Worm (Caenorhabditis elegans) whole organism, L2 larva: ENCODE data around the gene ZK1193.2.
A peak's percentile ranks its signal among the peaks of the same experiment; 100 is the strongest.

Experiments
- F13H6.1 ChIP-seq: sonication (generic microtip); optimal IDR thresholded peaks from 2 replicates; lab custom pipeline; 2016; ENCODE audit warnings: missing genetic modification characterization, missing compliant biosample characterization
- R02D3.7 ChIP-seq: fragments of 150-350 bp; optimal IDR thresholded peaks from 2 replicates; lab custom pipeline; 2014; ENCODE audit warnings: missing biosample characterization, missing genetic modification characterization
- Y55F3AM.14 ChIP-seq: fragments of 200-800 bp; sonication (Bioruptor generic); optimal IDR thresholded peaks from 2 replicates; lab custom pipeline; 2018; ENCODE audit warnings: mild to moderate bottlenecking, missing genetic modification characterization, missing compliant biosample characterization
- aly-2 ChIP-seq: fragments of 150-350 bp; optimal IDR thresholded peaks from 2 replicates; lab custom pipeline; 2014; ENCODE audit warnings: missing biosample characterization, missing genetic modification characterization
- ceh-82 ChIP-seq: fragments of 150-350 bp; optimal IDR thresholded peaks from 2 replicates; lab custom pipeline; 2014; ENCODE audit warnings: missing biosample characterization, missing genetic modification characterization
- crh-2 ChIP-seq: sonication (generic microtip); optimal IDR thresholded peaks from 2 replicates; lab custom pipeline; 2017; ENCODE audit warnings: missing biosample characterization, missing genetic modification characterization
- egl-27 ChIP-seq: sonication (generic microtip); optimal IDR thresholded peaks from 3 replicates; lab custom pipeline; 2017; ENCODE audit warnings: missing biosample characterization, missing genetic modification reagents, missing genetic modification characterization
- elt-1 ChIP-seq: fragments of 150-350 bp; optimal IDR thresholded peaks from 2 replicates; lab custom pipeline; 2014; ENCODE audit warnings: missing biosample characterization, missing genetic modification characterization
- elt-3 ChIP-seq: sonication (generic microtip); optimal IDR thresholded peaks from 2 replicates; lab custom pipeline; 2017; ENCODE audit warnings: missing biosample characterization, missing genetic modification characterization
- fos-1 ChIP-seq: fragments of 150-350 bp; optimal IDR thresholded peaks from 2 replicates; lab custom pipeline; 2014; ENCODE audit warnings: missing biosample characterization, missing genetic modification characterization
- gmeb-1 ChIP-seq: fragments of 150-350 bp; optimal IDR thresholded peaks from 2 replicates; lab custom pipeline; 2014; ENCODE audit warnings: missing biosample characterization, missing genetic modification characterization
- lin-11 ChIP-seq: fragments of 150-350 bp; sonication (generic microtip); optimal IDR thresholded peaks from 2 replicates; lab custom pipeline; 2014; ENCODE audit warnings: missing biosample characterization, missing genetic modification characterization, inconsistent platforms, mixed read lengths
- lin-13 ChIP-seq: fragments of 150-350 bp; optimal IDR thresholded peaks from 2 replicates; lab custom pipeline; 2014; ENCODE audit warnings: missing biosample characterization, missing genetic modification reagents, missing genetic modification characterization
- lsy-2 ChIP-seq, 2 experiments: fragments of 150-350 bp in 1 of 2; sonication (generic microtip) in 1 of 2; optimal IDR thresholded peaks; 2 replicates each; lab custom pipeline; 2014 to 2017; ENCODE audit warnings: missing biosample characterization in 2 of 2, missing genetic modification characterization in 2 of 2
- mbf-1 ChIP-seq: sonication (generic microtip); optimal IDR thresholded peaks from 2 replicates; lab custom pipeline; 2017; ENCODE audit warnings: missing biosample characterization, missing genetic modification characterization
- mdl-1 ChIP-seq, 2 experiments: fragments of 150-350 bp in 1 of 2; sonication (generic microtip) in 1 of 2; optimal IDR thresholded peaks; 2 replicates each; lab custom pipeline; 2017; ENCODE audit warnings: missing biosample characterization in 2 of 2, missing genetic modification characterization in 2 of 2
- nhr-11 ChIP-seq: fragments of 150-350 bp; optimal IDR thresholded peaks from 2 replicates; lab custom pipeline; 2014; ENCODE audit warnings: missing biosample characterization, missing genetic modification characterization
- nhr-12 ChIP-seq: fragments of 150-350 bp; optimal IDR thresholded peaks from 2 replicates; lab custom pipeline; 2014; ENCODE audit warnings: missing biosample characterization, missing genetic modification characterization
- nhr-129 ChIP-seq: fragments of 150-350 bp; optimal IDR thresholded peaks from 2 replicates; lab custom pipeline; 2014; ENCODE audit warnings: missing biosample characterization, missing genetic modification characterization
- nhr-23 ChIP-seq: fragments of 150-350 bp; optimal IDR thresholded peaks from 2 replicates; lab custom pipeline; 2014; ENCODE audit warnings: missing biosample characterization, missing genetic modification reagents, missing genetic modification characterization
- nhr-237 ChIP-seq: fragments of 150-350 bp; optimal IDR thresholded peaks from 2 replicates; lab custom pipeline; 2014; ENCODE audit warnings: missing biosample characterization, missing genetic modification characterization
- nhr-25 ChIP-seq: fragments of 150-350 bp; sonication (generic microtip); optimal IDR thresholded peaks from 3 replicates; lab custom pipeline; 2014; ENCODE audit warnings: missing biosample characterization, missing genetic modification characterization
- nhr-6 ChIP-seq: fragments of 150-350 bp; optimal IDR thresholded peaks from 2 replicates; lab custom pipeline; 2014; ENCODE audit warnings: missing biosample characterization, missing genetic modification characterization
- sem-4 ChIP-seq: fragments of 150-350 bp; optimal IDR thresholded peaks from 2 replicates; lab custom pipeline; 2014; ENCODE audit warnings: missing biosample characterization, missing genetic modification reagents, missing genetic modification characterization
- sma-3 ChIP-seq: sonication (generic microtip); optimal IDR thresholded peaks from 2 replicates; lab custom pipeline; 2016; ENCODE audit warnings: missing genetic modification reagents, missing genetic modification characterization, missing compliant biosample characterization
- sma-9 ChIP-seq, 2 experiments: fragments of 150-350 bp in 1 of 2; sonication (generic microtip) in 1 of 2; optimal IDR thresholded peaks; 2 replicates each; lab custom pipeline; 2014 to 2016; ENCODE audit warnings: missing genetic modification characterization in 2 of 2, mild to moderate bottlenecking in 1 of 2, missing biosample characterization in 1 of 2, missing compliant biosample characterization in 1 of 2, missing genetic modification reagents in 1 of 2, moderate library complexity in 1 of 2
- unc-55 ChIP-seq: fragments of 150-350 bp; sonication (generic microtip); optimal IDR thresholded peaks from 3 replicates; lab custom pipeline; 2014; ENCODE audit warnings: missing biosample characterization, missing genetic modification reagents, missing genetic modification characterization
- unc-62 ChIP-seq: fragments of 150-350 bp; optimal IDR thresholded peaks from 2 replicates; lab custom pipeline; 2014; ENCODE audit warnings: missing biosample characterization, missing genetic modification reagents, missing genetic modification characterization
- ztf-11 ChIP-seq: sonication (generic microtip); optimal IDR thresholded peaks from 2 replicates; lab custom pipeline; 2017; ENCODE audit warnings: missing biosample characterization, missing genetic modification characterization
- ztf-4 ChIP-seq: fragments of 150-350 bp; optimal IDR thresholded peaks from 2 replicates; lab custom pipeline; 2014; ENCODE audit warnings: missing biosample characterization, missing genetic modification characterization

Gene ZK1193.2

DNA sequence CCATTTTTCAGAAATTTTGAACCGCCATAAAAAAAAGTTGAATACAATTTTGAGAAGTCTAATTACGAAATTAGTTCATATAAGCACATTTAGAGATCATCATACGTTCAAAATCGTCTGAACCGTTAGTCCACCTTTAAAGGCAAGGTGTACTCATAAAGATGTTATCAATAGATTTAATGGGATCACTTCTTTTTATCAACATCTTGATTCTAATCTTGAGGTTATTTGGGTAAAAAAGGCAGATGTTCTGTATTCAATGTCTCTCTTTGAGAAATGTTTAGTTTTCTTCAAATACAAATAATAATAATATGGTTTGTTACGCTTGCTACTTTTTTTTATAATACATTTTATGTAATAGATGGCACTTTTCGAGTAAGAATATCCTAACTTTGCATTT, 33.9 kb upstream of the ZK1193.2 start:
- TF ChIP-seq elt-1 (tag; lab: Kevin White, UChicago) (peak; percentile 45), ztf-11 (tag; lab: Kevin White, UChicago) (no peak)

DNA sequence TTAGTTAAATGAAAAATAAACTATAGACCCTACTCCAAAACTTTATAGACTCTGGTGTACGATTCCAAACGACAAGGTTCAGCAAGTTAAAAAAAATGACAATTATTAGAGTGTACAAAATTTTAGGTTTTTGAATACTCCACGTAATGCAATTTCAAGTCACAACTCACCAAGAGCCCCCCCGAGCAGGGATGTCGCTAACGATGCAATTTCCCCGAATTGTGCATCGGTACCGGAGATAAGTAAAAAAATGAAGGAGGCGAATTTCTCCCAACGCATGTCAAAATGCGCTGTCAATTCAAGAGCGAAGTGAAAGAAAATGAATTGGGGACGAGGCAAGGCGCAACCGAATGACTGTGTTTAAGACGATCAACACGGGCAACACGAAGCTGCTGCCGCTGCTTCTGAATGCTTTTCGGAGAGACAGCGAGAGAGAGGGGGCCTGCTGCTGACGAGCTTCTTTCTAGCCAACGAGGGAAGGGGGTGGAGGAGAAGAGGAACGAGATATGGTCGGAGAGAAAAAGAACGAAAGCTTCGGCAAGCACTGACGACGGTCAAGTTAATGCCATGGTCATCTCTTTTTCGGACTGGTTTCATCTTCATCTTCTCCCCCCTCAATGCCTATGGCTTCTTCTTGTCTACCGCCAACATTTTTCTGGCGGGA, 31.8 kb upstream of the ZK1193.2 start, which contains the start of gene abu-12:
abu-12 (minus strand) TSS at position 472 of the 664 bp plus-strand sequence.
- TF ChIP-seq nhr-11 (tag; lab: Kevin White, UChicago) = no peak

ce11 chrX:449820-450219, 24.4 kb upstream of the ZK1193.2 start, which contains the start of gene F52D1.2:
TSS of gene F52D1.2 (minus strand) at chrX:450212.
- TF ChIP-seq Y55F3AM.14 (no peak), fos-1 (peak; percentile 70)
- TF ChIP-seq, all 48 proteins: peak for 1

ce11 chrX:440420-440819, 15.0 kb upstream of the ZK1193.2 start:
- peak; percentile 86 for TF ChIP-seq fos-1
- no peak for TF ChIP-seq nhr-12 (tag; lab: Kevin White, UChicago)
- peak; percentile 11 for TF ChIP-seq sma-9 (GFP tag; optimal IDR thresholded peaks at IDR 0.05; lab: Kevin White, UChicago)
- no peak for TF ChIP-seq sma-9 (tag; optimal IDR thresholded peaks at IDR 0.05; lab: Kevin White, UChicago)
- peak; percentile 23 for TF ChIP-seq sma-3 (GFP tag; lab: Kevin White, UChicago)
- TF ChIP-seq F13H6.1 (tag; lab: Kevin White, UChicago) = peak; percentile 12
- no peak for TF ChIP-seq lsy-2 (tag; optimal IDR thresholded peaks at IDR 0.05; lab: Kevin White, UChicago)
- TF ChIP-seq nhr-6 (tag; lab: Kevin White, UChicago) = no peak
- no peak for TF ChIP-seq nhr-11 (tag; lab: Kevin White, UChicago)
- TF ChIP-seq nhr-23 (tag; lab: Kevin White, UChicago) = no peak
- TF ChIP-seq crh-2 (tag; lab: Kevin White, UChicago) = peak; percentile 73

- no peak for TF ChIP-seq F13H6.1 (tag; lab: Kevin White, UChicago)
- peak; percentile 15 for TF ChIP-seq sma-9 (GFP tag; optimal IDR thresholded peaks at IDR 0.05; lab: Kevin White, UChicago)
- no peak for TF ChIP-seq sma-9 (tag; optimal IDR thresholded peaks at IDR 0.05; lab: Kevin White, UChicago)
- TF ChIP-seq nhr-129 (tag; lab: Kevin White, UChicago) = no peak
- no peak for TF ChIP-seq unc-62 (GFP tag; lab: Kevin White, UChicago)
- TF ChIP-seq lin-11 (tag; lab: Kevin White, UChicago) = no peak
These were observed 13.6 kb upstream of the ZK1193.2 start for ce11 chrX:439031-439430.

- TF ChIP-seq fos-1 = peak; percentile 39
- TF ChIP-seq aly-2 (tag; lab: Kevin White, UChicago) = no peak
These were observed 13.0 kb upstream of the ZK1193.2 start for ce11 chrX:438396-438795.

- TF ChIP-seq elt-3 = no peak
- TF ChIP-seq unc-55 (GFP tag; lab: Kevin White, UChicago) = no peak
- TF ChIP-seq nhr-25 = no peak
- TF ChIP-seq nhr-11 (tag; lab: Kevin White, UChicago) = no peak
- TF ChIP-seq ceh-82 (tag; lab: Kevin White, UChicago) = no peak
- no peak for TF ChIP-seq fos-1
- no peak for TF ChIP-seq F13H6.1 (tag; lab: Kevin White, UChicago)
- TF ChIP-seq mbf-1 (tag; lab: Kevin White, UChicago) = no peak
- no peak for TF ChIP-seq nhr-237 (tag; lab: Kevin White, UChicago)
- TF ChIP-seq gmeb-1 (tag; lab: Kevin White, UChicago) = no peak
- TF ChIP-seq lin-11 (tag; lab: Kevin White, UChicago) = no peak
- TF ChIP-seq lin-13 (GFP tag; lab: Kevin White, UChicago) = no peak
- TF ChIP-seq R02D3.7 = no peak
- no peak for TF ChIP-seq sma-9 (GFP tag; optimal IDR thresholded peaks at IDR 0.05; lab: Kevin White, UChicago)
- no peak for TF ChIP-seq sma-9 (tag; optimal IDR thresholded peaks at IDR 0.05; lab: Kevin White, UChicago)
- TF ChIP-seq sem-4 (tag; lab: Kevin White, UChicago) = no peak
- TF ChIP-seq sma-3 (GFP tag; lab: Kevin White, UChicago) = no peak
- no peak for TF ChIP-seq nhr-23 (tag; lab: Kevin White, UChicago)
- TF ChIP-seq egl-27 (tag; lab: Kevin White, UChicago) = no peak
- TF ChIP-seq ztf-4 (tag; lab: Kevin White, UChicago) = no peak
- no peak for TF ChIP-seq mdl-1 (tag; optimal IDR thresholded peaks at IDR 0.05; lab: Kevin White, UChicago)
- TF ChIP-seq, all 48 proteins: peak for 0
These were observed 8.3 kb upstream of the ZK1193.2 start, which contains the start of gene dve-1 for ce11 chrX:433747-434146. TSS of gene dve-1 (minus strand) at chrX:433812.
